Worm (Caenorhabditis elegans) whole organism, early embryonic: ENCODE results near the gene C34C12.9.
A peak's percentile ranks its signal among the peaks of the same experiment; 100 is the strongest.

Source experiments
- B0310.2 ChIP-seq: sonication (generic microtip); optimal IDR thresholded peaks from 2 replicates; lab custom pipeline; 2016; ENCODE audit warnings: mild to moderate bottlenecking, missing genetic modification characterization, missing compliant biosample characterization
- F13C5.2 ChIP-seq: sonication (generic microtip); optimal IDR thresholded peaks from 2 replicates; lab custom pipeline; 2017; ENCODE audit warnings: mild to moderate bottlenecking, missing genetic modification characterization, inconsistent platforms, missing compliant biosample characterization
- aly-1 ChIP-seq: sonication (generic microtip); optimal IDR thresholded peaks from 2 replicates; lab custom pipeline; 2016; ENCODE audit warnings: missing genetic modification characterization, missing compliant biosample characterization
- ama-1 ChIP-seq: fragments of 150-350 bp; optimal IDR thresholded peaks from 2 replicates; lab custom pipeline; 2014
- ceh-13 ChIP-seq: fragments of 200-800 bp; sonication (Bioruptor generic); optimal IDR thresholded peaks from 2 replicates; lab custom pipeline; 2018; ENCODE audit warnings: mild to moderate bottlenecking, missing genetic modification characterization, missing compliant biosample characterization
- ceh-36 ChIP-seq: sonication (generic microtip); optimal IDR thresholded peaks from 2 replicates; lab custom pipeline; 2016; ENCODE audit warnings: missing genetic modification characterization, inconsistent platforms, missing compliant biosample characterization
- ets-7 ChIP-seq: sonication (generic microtip); optimal IDR thresholded peaks from 2 replicates; lab custom pipeline; 2016; ENCODE audit warnings: missing genotype, missing genetic modification characterization, missing compliant biosample characterization
- flt-1 ChIP-seq: fragments of 200-800 bp; sonication (Bioruptor generic); IDR thresholded peaks from 2 replicates; pipeline ENCODE4 v1.3.6; 2022; ENCODE audit warnings: missing genetic modification characterization, missing compliant biosample characterization
- hmbx-1 ChIP-seq: sonication (generic microtip); optimal IDR thresholded peaks from 2 replicates; lab custom pipeline; 2016; ENCODE audit warnings: mild to moderate bottlenecking, missing genetic modification characterization, missing compliant biosample characterization
- hmg-4 ChIP-seq: fragments of 200-800 bp; sonication (Bioruptor generic); optimal IDR thresholded peaks from 2 replicates; lab custom pipeline; 2018; ENCODE audit warnings: mild to moderate bottlenecking, missing genetic modification characterization, missing compliant biosample characterization
- hnd-1 ChIP-seq: sonication (generic microtip); optimal IDR thresholded peaks from 2 replicates; lab custom pipeline; 2016; ENCODE audit warnings: missing genetic modification characterization, missing compliant biosample characterization
- pes-1 ChIP-seq: fragments of 200-800 bp; sonication (Bioruptor generic); IDR thresholded peaks from 2 replicates; pipeline ENCODE4 v1.3.6; 2022; ENCODE audit warnings: missing genetic modification reagents, missing genetic modification characterization, missing compliant biosample characterization
- scrt-1 ChIP-seq: fragments of 200-800 bp; sonication (Bioruptor generic); IDR thresholded peaks from 2 replicates; pipeline ENCODE4 v1.3.6; 2022; ENCODE audit warnings: missing genetic modification characterization, missing compliant biosample characterization
- sea-1 ChIP-seq: fragments of 200-800 bp; sonication (Bioruptor generic); conservative IDR thresholded peaks from 2 replicates; pipeline ENCODE4 v1.3.6; 2022; ENCODE audit warnings: missing genetic modification characterization, missing compliant biosample characterization
- tbx-11 ChIP-seq: fragments of 200-800 bp; sonication (Bioruptor generic); IDR thresholded peaks from 2 replicates; pipeline ENCODE4 v1.3.6; 2022; ENCODE audit warnings: missing genetic modification characterization, missing compliant biosample characterization
- tbx-37 ChIP-seq: fragments of 200-800 bp; sonication (Bioruptor generic); conservative IDR thresholded peaks from 2 replicates; pipeline ENCODE4 v1.3.6; 2022; ENCODE audit warnings: missing genetic modification reagents, missing genetic modification characterization, missing compliant biosample characterization
- tra-4 ChIP-seq: sonication (generic microtip); optimal IDR thresholded peaks from 2 replicates; lab custom pipeline; 2017; ENCODE audit warnings: missing genetic modification characterization, missing compliant biosample characterization

Gene C34C12.9

ce11 chrIII:3431385-3431784, 43.9 kb downstream of the C34C12.9 start, which contains the start of gene K01A11.1:
TSS of gene K01A11.1 (minus strand) at chrIII:3431485.
- no peak for TF ChIP-seq hmg-4 (GFP tag; lab: Kevin White, UChicago)
- TF ChIP-seq B0310.2: no peak

DNA sequence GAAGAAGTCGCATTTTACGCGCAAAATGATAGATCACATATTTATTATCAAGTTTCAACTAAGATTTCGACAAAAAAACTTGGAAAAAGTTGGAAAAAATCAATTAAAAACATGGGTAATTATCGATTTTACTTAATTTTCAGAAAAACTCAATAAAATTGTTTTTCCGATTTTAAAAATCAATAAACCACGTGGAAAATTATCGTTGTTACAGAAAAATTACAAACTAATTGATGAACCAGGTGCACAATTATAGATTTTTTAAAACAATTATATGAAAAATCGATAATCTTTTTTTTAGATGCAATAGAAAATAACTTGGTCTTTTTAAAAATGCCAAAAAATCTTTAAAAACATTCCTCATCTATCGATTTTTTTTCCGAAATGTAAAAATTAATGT, 44.6 kb downstream of the C34C12.9 start:
- TF ChIP-seq tbx-11 (GFP tag; lab: Robert Waterston, UW) (no peak), hnd-1 (tag; lab: Kevin White, UChicago) (no peak), tbx-37 (GFP tag; lab: Robert Waterston, UW) (no peak), pes-1 (GFP tag; lab: Robert Waterston, UW) (no peak), F13C5.2 (tag; lab: Kevin White, UChicago) (no peak), flt-1 (GFP tag; lab: Robert Waterston, UW) (no peak), hmbx-1 (tag; lab: Kevin White, UChicago) (no peak)

DNA sequence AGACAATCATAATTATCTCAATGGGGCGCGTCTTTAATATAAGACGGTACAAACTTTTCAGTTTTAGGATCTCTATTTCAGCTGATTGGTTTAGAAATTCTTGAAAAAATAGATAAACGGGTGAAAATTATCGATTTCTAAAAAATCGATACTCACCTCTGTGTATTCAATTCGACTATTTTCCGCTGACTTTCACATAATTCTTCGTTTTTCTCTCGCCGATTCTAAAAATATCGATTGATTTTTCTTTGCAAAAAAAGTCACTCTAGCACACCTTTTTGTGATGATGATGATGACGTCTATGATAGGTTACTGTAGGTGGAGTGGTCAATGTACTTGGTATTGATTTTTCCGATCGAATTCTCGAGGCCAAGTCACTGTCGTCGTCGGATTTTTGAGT, 45.6 kb downstream of the C34C12.9 start:
- no peak for TF ChIP-seq F13C5.2 (tag; lab: Kevin White, UChicago)
- TF ChIP-seq B0310.2: no peak
- no peak for TF ChIP-seq pes-1 (GFP tag; lab: Robert Waterston, UW)
- no peak for TF ChIP-seq tra-4 (tag; lab: Kevin White, UChicago)
- TF ChIP-seq ets-7: no peak
- no peak for TF ChIP-seq sea-1 (GFP tag; lab: Robert Waterston, UW)
- TF ChIP-seq aly-1 (tag; lab: Kevin White, UChicago): no peak
- TF ChIP-seq hmbx-1 (tag; lab: Kevin White, UChicago): no peak
- no peak for TF ChIP-seq hmg-4 (GFP tag; lab: Kevin White, UChicago)
- no peak for TF ChIP-seq ama-1 (lab: Kevin White, UChicago)
- no peak for TF ChIP-seq flt-1 (GFP tag; lab: Robert Waterston, UW)
- TF ChIP-seq ceh-36 (tag; lab: Kevin White, UChicago): no peak
- TF ChIP-seq tbx-11 (GFP tag; lab: Robert Waterston, UW): no peak
- TF ChIP-seq tbx-37 (GFP tag; lab: Robert Waterston, UW): no peak
- no peak for TF ChIP-seq hnd-1 (tag; lab: Kevin White, UChicago)
- TF ChIP-seq ceh-13 (GFP tag; lab: Kevin White, UChicago): no peak

DNA sequence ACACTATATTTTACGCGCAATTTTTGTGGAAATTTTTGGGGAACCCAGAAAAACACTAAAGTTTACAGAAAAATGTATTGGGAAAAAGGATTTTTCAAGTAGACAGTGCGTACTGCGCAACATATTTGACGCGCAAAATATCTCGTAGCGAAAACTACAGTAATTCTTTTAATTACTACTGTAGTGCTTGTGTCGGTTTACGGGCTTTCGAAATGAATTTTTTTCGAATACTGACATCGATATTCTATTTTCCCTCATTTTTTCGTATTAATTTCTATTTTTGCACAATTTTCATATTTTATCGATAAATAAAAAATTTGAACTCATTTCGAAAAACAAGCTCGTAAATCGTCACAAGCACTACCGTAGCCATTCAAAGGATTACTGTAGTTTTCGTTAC, 46.7 kb downstream of the C34C12.9 start:
- no peak for TF ChIP-seq ceh-13 (GFP tag; lab: Kevin White, UChicago)
- TF ChIP-seq tbx-11 (GFP tag; lab: Robert Waterston, UW): no peak
- TF ChIP-seq hmbx-1 (tag; lab: Kevin White, UChicago): no peak
- TF ChIP-seq ceh-36 (tag; lab: Kevin White, UChicago): no peak
- TF ChIP-seq hmg-4 (GFP tag; lab: Kevin White, UChicago): no peak
- TF ChIP-seq scrt-1: no peak
- no peak for TF ChIP-seq B0310.2
- no peak for TF ChIP-seq F13C5.2 (tag; lab: Kevin White, UChicago)
- TF ChIP-seq hnd-1 (tag; lab: Kevin White, UChicago): no peak
- TF ChIP-seq ets-7: no peak
- TF ChIP-seq pes-1 (GFP tag; lab: Robert Waterston, UW): no peak
- no peak for TF ChIP-seq tbx-37 (GFP tag; lab: Robert Waterston, UW)
- no peak for TF ChIP-seq aly-1 (tag; lab: Kevin White, UChicago)
- TF ChIP-seq flt-1 (GFP tag; lab: Robert Waterston, UW): no peak
- TF ChIP-seq ama-1 (lab: Kevin White, UChicago): no peak
- TF ChIP-seq sea-1 (GFP tag; lab: Robert Waterston, UW): no peak
- TF ChIP-seq tra-4 (tag; lab: Kevin White, UChicago): no peak

ce11 chrIII:3426741-3427140, 48.6 kb downstream of the C34C12.9 start:
- TF ChIP-seq ceh-13 (GFP tag; lab: Kevin White, UChicago) (no peak), scrt-1 (0 out of 2 replicates have a peak, but pooled peaks have one; percentile 19), sea-1 (GFP tag; lab: Robert Waterston, UW) (no peak), pes-1 (GFP tag; lab: Robert Waterston, UW) (0 out of 2 replicates have a peak, but pooled peaks have one; percentile 5)

- TF ChIP-seq hmbx-1 (tag; lab: Kevin White, UChicago) (no peak), ets-7 (no peak), B0310.2 (no peak), hnd-1 (tag; lab: Kevin White, UChicago) (no peak), tra-4 (tag; lab: Kevin White, UChicago) (no peak), ceh-36 (tag; lab: Kevin White, UChicago) (no peak), tbx-37 (GFP tag; lab: Robert Waterston, UW) (no peak), hmg-4 (GFP tag; lab: Kevin White, UChicago) (no peak), flt-1 (GFP tag; lab: Robert Waterston, UW) (no peak), aly-1 (tag; lab: Kevin White, UChicago) (no peak), ama-1 (lab: Kevin White, UChicago) (no peak), ceh-13 (GFP tag; lab: Kevin White, UChicago) (no peak), tbx-11 (GFP tag; lab: Robert Waterston, UW) (no peak), sea-1 (GFP tag; lab: Robert Waterston, UW) (no peak), pes-1 (GFP tag; lab: Robert Waterston, UW) (no peak), F13C5.2 (tag; lab: Kevin White, UChicago) (no peak), scrt-1 (no peak)
These were observed 49.9 kb downstream of the C34C12.9 start, which contains the start of gene metl-18 for ce11 chrIII:3425438-3425837. TSS of gene metl-18 (plus strand) at chrIII:3425738.

- TF ChIP-seq hmbx-1 (tag; lab: Kevin White, UChicago) (no peak), tbx-37 (GFP tag; lab: Robert Waterston, UW) (0 out of 2 replicates have a peak, but pooled peaks have one; percentile 4), tbx-11 (GFP tag; lab: Robert Waterston, UW) (no peak), ets-7 (no peak), ceh-36 (tag; lab: Kevin White, UChicago) (no peak), flt-1 (GFP tag; lab: Robert Waterston, UW) (no peak)
These were observed 51.4 kb downstream of the C34C12.9 start for ce11 chrIII:3423924-3424323.
